Worm (Caenorhabditis elegans) whole organism, midembryonic: ENCODE results near the gene T02C5.1.

Experiments
- T22C8.4 ChIP-seq: fragments of 200-800 bp; sonication (Bioruptor generic); IDR thresholded peaks from 2 replicates; pipeline ENCODE4 v1.3.6; 2022; ENCODE audit warnings: missing genetic modification characterization, missing compliant biosample characterization
- cog-1 ChIP-seq: sonication (generic microtip); optimal IDR thresholded peaks from 2 replicates; lab custom pipeline; 2016; ENCODE audit warnings: missing genetic modification characterization, missing compliant biosample characterization
- flt-1 ChIP-seq: fragments of 200-800 bp; sonication (Bioruptor generic); IDR thresholded peaks from 2 replicates; pipeline ENCODE4 v1.3.6; 2022; ENCODE audit warnings: missing genetic modification characterization, missing compliant biosample characterization
- klf-2 ChIP-seq: fragments of 200-800 bp; sonication (Bioruptor generic); conservative IDR thresholded peaks from 2 replicates; pipeline ENCODE4 v1.3.6; 2022; ENCODE audit warnings: missing genetic modification reagents, missing genetic modification characterization, missing compliant biosample characterization
- ref-1 ChIP-seq: fragments of 200-800 bp; sonication (Bioruptor generic); conservative IDR thresholded peaks from 2 replicates; pipeline ENCODE4 v1.3.6; 2022; ENCODE audit warnings: missing genetic modification reagents, missing genetic modification characterization, missing compliant biosample characterization
- tab-1 ChIP-seq: fragments of 200-800 bp; sonication (Bioruptor generic); IDR thresholded peaks from 2 replicates; pipeline ENCODE4 v1.3.6; 2022; ENCODE audit warnings: missing genetic modification characterization, missing compliant biosample characterization
- ztf-23 ChIP-seq: fragments of 200-800 bp; sonication (Bioruptor generic); IDR thresholded peaks from 2 replicates; pipeline ENCODE4 v1.3.6; 2022; ENCODE audit warnings: missing genetic modification reagents, missing genetic modification characterization, missing compliant biosample characterization
- ztf-29 ChIP-seq: fragments of 200-800 bp; sonication (Bioruptor generic); IDR thresholded peaks from 2 replicates; pipeline ENCODE4 v1.3.6; 2022; ENCODE audit warnings: missing genetic modification reagents, missing genetic modification characterization, missing compliant biosample characterization

ce11 chrX:2663798-2664197, 30.9 kb upstream of the T02C5.1 start:
- TF ChIP-seq T22C8.4 = peak; percentile 8; the same call in 1 of the 2 replicates
- TF ChIP-seq klf-2 (GFP tag; lab: Robert Waterston, UW) = no peak
- TF ChIP-seq flt-1 (GFP tag; lab: Robert Waterston, UW) = no peak
- no peak for TF ChIP-seq ref-1
- TF ChIP-seq ztf-23 = no peak
- TF ChIP-seq tab-1 (GFP tag; lab: Robert Waterston, UW) = no peak
- TF ChIP-seq ztf-29 (GFP tag; lab: Robert Waterston, UW) = no peak
- no peak for TF ChIP-seq cog-1
